Fruit fly (Drosophila melanogaster) whole organism, prepupa: ENCODE results near the gene Prtl99C.

Experiments used
- CG11294 ChIP-seq: fragments of 200-800 bp; sonication (Bioruptor generic); IDR thresholded peaks from 2 replicates; pipeline ENCODE4 v1.3.6; 2022; ENCODE audit warnings: missing biosample characterization, missing genetic modification characterization
- CG1621 ChIP-seq: fragments of 200-800 bp; sonication (Bioruptor generic); optimal IDR thresholded peaks from 3 replicates; lab custom pipeline; 2018; ENCODE audit warnings: missing biosample characterization, mild to moderate bottlenecking, missing genetic modification characterization
- CG6276 ChIP-seq: fragments of 200-800 bp; sonication (Bioruptor generic); optimal IDR thresholded peaks from 2 replicates; lab custom pipeline; 2017; ENCODE audit warnings: missing biosample characterization, mild to moderate bottlenecking, missing genetic modification characterization
- CG8319 ChIP-seq: fragments of 200-800 bp; sonication (Bioruptor generic); optimal IDR thresholded peaks from 3 replicates; lab custom pipeline; 2016; ENCODE audit warnings: missing biosample characterization, missing genetic modification characterization
- CG9139 ChIP-seq: fragments of 200-800 bp; sonication (Bioruptor generic); optimal IDR thresholded peaks from 3 replicates; lab custom pipeline; 2017; ENCODE audit warnings: missing biosample characterization, mild to moderate bottlenecking, missing genetic modification characterization
- Ets96B ChIP-seq: fragments of 200-800 bp; optimal IDR thresholded peaks from 2 replicates; lab custom pipeline; 2019; ENCODE audit warnings: missing biosample characterization, mild to moderate bottlenecking, missing genetic modification characterization, moderate library complexity
- Lpt ChIP-seq: fragments of 200-800 bp; sonication (Bioruptor generic); optimal IDR thresholded peaks from 3 replicates; lab custom pipeline; 2016; ENCODE audit warnings: missing biosample characterization, missing genetic modification characterization
- OdsH ChIP-seq: fragments of 200-800 bp; sonication (Bioruptor generic); optimal IDR thresholded peaks from 3 replicates; lab custom pipeline; 2016; ENCODE audit warnings: missing biosample characterization, missing genetic modification characterization

DNA sequence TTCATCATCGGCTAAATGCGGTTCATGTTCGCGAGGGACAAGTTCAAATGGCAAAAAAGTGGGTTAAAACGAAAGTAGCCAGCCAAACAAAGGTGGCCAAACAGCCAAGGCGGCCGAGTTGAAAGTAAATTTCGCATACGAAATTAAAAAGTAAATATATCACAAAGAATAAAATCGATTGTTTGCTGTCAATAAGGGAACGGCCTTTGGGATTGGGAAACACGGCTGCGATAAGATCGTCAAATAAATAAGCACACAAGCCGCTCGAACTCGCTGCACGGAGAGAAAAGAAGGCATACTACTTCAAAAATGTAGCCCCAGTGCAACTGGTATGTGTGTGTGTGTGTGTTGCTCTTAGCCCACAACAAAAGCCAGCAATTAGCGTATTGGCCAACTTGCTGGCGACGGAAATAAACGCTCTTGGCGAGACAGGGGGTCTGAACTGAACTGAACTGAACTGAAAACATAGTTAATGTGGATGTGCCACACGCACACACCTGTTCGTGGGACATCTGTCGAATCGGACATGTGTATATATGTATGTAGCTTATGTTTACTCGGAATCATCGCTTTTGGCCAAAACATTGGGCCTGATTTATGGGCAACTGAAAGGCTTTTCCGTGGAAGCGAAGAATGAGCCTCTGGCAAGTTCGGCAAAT, 47.7 kb upstream of the Prtl99C start:
- no peak for TF ChIP-seq Lpt
- TF ChIP-seq OdsH: no peak
- no peak for TF ChIP-seq Ets96B (tag; lab: Kevin White, UChicago)
- TF ChIP-seq CG8319: no peak
- no peak for TF ChIP-seq CG9139 (GFP tag; lab: Kevin White, UChicago)
- no peak for TF ChIP-seq CG11294
- no peak for TF ChIP-seq CG1621 (tag; lab: Kevin White, UChicago)
- TF ChIP-seq CG6276 (GFP tag; lab: Kevin White, UChicago): no peak
